Worm (Caenorhabditis elegans): ENCODE results near the gene ucp-4.

Gene ucp-4

ce11 chrV:9382538-9383328, 48.6 kb downstream of the ucp-4 start (continued):
- TF ChIP-seq athp-1 (tag; optimal IDR thresholded peaks at IDR 0.05) (peak; percentile 50), D2030.7 (GFP tag; IDR thresholded peaks at IDR 0.05) (peak; percentile 98; the same call in 1 of the 2 replicates), mel-28 (tag; optimal IDR thresholded peaks at IDR 0.05; ENCODE audit: borderline replicate concordance) (no peak), sptf-2 (GFP tag; optimal IDR thresholded peaks at IDR 0.05) (no peak), cebp-1 (GFP tag; IDR thresholded peaks at IDR 0.05) (peak; percentile 71), cebp-1 (tag; optimal IDR thresholded peaks at IDR 0.05) (peak; percentile 82), lin-40 (tag; optimal IDR thresholded peaks at IDR 0.05) (no peak), snpc-3.4 (tag; optimal IDR thresholded peaks at IDR 0.05) (peak; percentile 94), madf-10 (tag; optimal IDR thresholded peaks at IDR 0.05) (no peak), Y95B8A.8 (GFP tag; IDR thresholded peaks at IDR 0.05) (peak; percentile 91; the same call in 1 of the 2 replicates), ceh-40 (GFP tag; IDR thresholded peaks at IDR 0.05) (no peak), madf-6 (GFP tag; IDR thresholded peaks at IDR 0.05) (peak; percentile 100), dpff-1 (tag; optimal IDR thresholded peaks at IDR 0.05) (no peak), ceh-27 (GFP tag; optimal IDR thresholded peaks at IDR 0.05) (no peak), xnd-1 (tag; optimal IDR thresholded peaks at IDR 0.05) (peak; percentile 99), ceh-100 (GFP tag; IDR thresholded peaks at IDR 0.05) (no peak; the same call in 1 of the 2 replicates), madf-8 (GFP tag; conservative IDR thresholded peaks at IDR 0.05) (peak; percentile 100), snpc-4 (GFP tag; optimal IDR thresholded peaks at IDR 0.05) (peak; percentile 29), snpc-4 (tag; optimal IDR thresholded peaks at IDR 0.05) (peak in 2 of 4 experiments; percentile 50 to 60), F22D6.2 (tag; optimal IDR thresholded peaks at IDR 0.05) (no peak), egl-18 (GFP tag; IDR thresholded peaks at IDR 0.05) (no peak), lsl-1 (GFP tag; optimal IDR thresholded peaks at IDR 0.05) (peak; percentile 89), snpc-1.1 (tag; optimal IDR thresholded peaks at IDR 0.05; ENCODE audit: insufficient read depth) (peak; percentile 63), Y53F4B.3 (GFP tag; IDR thresholded peaks at IDR 0.05) (0 out of 2 replicates have a peak, but pooled peaks have one; percentile 34), attf-6 (GFP tag; IDR thresholded peaks at IDR 0.05) (peak; percentile 78), tbx-9 (tag; optimal IDR thresholded peaks at IDR 0.05; ENCODE audit: borderline replicate concordance) (no peak), F57A8.1 (GFP tag; optimal IDR thresholded peaks at IDR 0.05) (no peak), F37B4.10 (GFP tag; IDR thresholded peaks at IDR 0.05) (no peak), lir-1 (GFP tag; conservative IDR thresholded peaks at IDR 0.05) (peak; percentile 42; the same call in 1 of the 2 replicates), aptf-3 (GFP tag; IDR thresholded peaks at IDR 0.05) (0 out of 2 replicates have a peak, but pooled peaks have one; percentile 75), B0019.2 (GFP tag; conservative IDR thresholded peaks at IDR 0.05) (peak; percentile 83), hmg-20 (GFP tag; IDR thresholded peaks at IDR 0.05) (no peak), rcor-1 (GFP tag; IDR thresholded peaks at IDR 0.05) (peak; percentile 90), Y53G8AR.9 (GFP tag; conservative IDR thresholded peaks at IDR 0.05) (peak; percentile 85), atf-7 (tag; optimal IDR thresholded peaks at IDR 0.05) (no peak), sdz-38 (tag; optimal IDR thresholded peaks at IDR 0.05) (no peak), tlf-1 (GFP tag; optimal IDR thresholded peaks at IDR 0.05) (peak; percentile 83), rpc-1 (optimal IDR thresholded peaks at IDR 0.05) (no peak), rpc-1 (tag; optimal IDR thresholded peaks at IDR 0.05) (peak; percentile 5), ceh-91 (GFP tag; IDR thresholded peaks at IDR 0.05) (peak; percentile 95), fkh-3 (tag; optimal IDR thresholded peaks at IDR 0.05) (no peak), dox-1 (GFP tag; IDR thresholded peaks at IDR 0.05) (peak; percentile 94), nfyb-1 (GFP tag; IDR thresholded peaks at IDR 0.05) (no peak), B0336.3 (GFP tag; IDR thresholded peaks at IDR 0.05) (peak; percentile 90)

Measured in whole organism, young adult.